Fruit fly (Drosophila melanogaster) whole organism: ENCODE results near the gene Mpc1.

ENCODE experiments used
- EcR ChIP-seq, 2 experiments: fragments of >200 bp; optimal IDR thresholded peaks; 2 replicates each; lab custom pipeline; 2017; ENCODE audit warnings: missing biosample characterization in 2 of 2, missing genetic modification characterization in 2 of 2, missing genetic modification reagents in 2 of 2
- pan ChIP-seq: fragments of >200 bp; optimal IDR thresholded peaks from 2 replicates; lab custom pipeline; 2017
- psq ChIP-seq: fragments of >200 bp; optimal IDR thresholded peaks from 2 replicates; lab custom pipeline; 2017

- no peak for TF ChIP-seq pan (lab: Kevin White, UChicago)
- no peak for TF ChIP-seq psq (lab: Kevin White, UChicago)
- no peak for TF ChIP-seq EcR (GFP tag; optimal IDR thresholded peaks at IDR 0.05; lab: Kevin White, UChicago)
Measured at dm6 chr3R:18949896-18950295, 21.4 kb upstream of the Mpc1 start, which contains the start of gene CG43732.
